Fruit fly (Drosophila melanogaster) whole organism, embryonic: Measurements from ENCODE around the gene Lip3.

Source experiments
- Antp ChIP-seq: fragments of 200-800 bp; sonication (Bioruptor generic); optimal IDR thresholded peaks from 3 replicates; lab custom pipeline; 2016; ENCODE audit warnings: missing biosample characterization, missing genetic modification characterization
- CG10267 ChIP-seq: fragments of 200-800 bp; sonication (Bioruptor generic); optimal IDR thresholded peaks from 2 replicates; lab custom pipeline; 2018; ENCODE audit warnings: missing biosample characterization, mild to moderate bottlenecking, missing genetic modification characterization, moderate library complexity
- CG10959 ChIP-seq: fragments of 200-800 bp; sonication (Bioruptor generic); IDR thresholded peaks from 2 replicates; pipeline ENCODE4 v1.3.6; 2022; ENCODE audit warnings: missing biosample characterization, missing genetic modification characterization
- CG11560 ChIP-seq: fragments of 200-800 bp; sonication (Bioruptor generic); IDR thresholded peaks from 3 replicates; pipeline ENCODE4 v1.3.6; 2022; ENCODE audit warnings: missing biosample characterization, missing genetic modification characterization
- CG17328 ChIP-seq: fragments of 200-800 bp; sonication (Bioruptor generic); IDR thresholded peaks from 2 replicates; pipeline ENCODE4 v1.3.6; 2022; ENCODE audit warnings: missing biosample characterization, missing genetic modification characterization
- CG17568 ChIP-seq: fragments of 200-800 bp; sonication (Bioruptor generic); optimal IDR thresholded peaks from 2 replicates; lab custom pipeline; 2018; ENCODE audit warnings: missing biosample characterization, mild to moderate bottlenecking, missing genetic modification characterization, moderate library complexity
- CG18011 ChIP-seq: fragments of 200-800 bp; sonication (Bioruptor generic); optimal IDR thresholded peaks from 2 replicates; lab custom pipeline; 2017; ENCODE audit warnings: missing biosample characterization, missing genetic modification characterization, mild to moderate bottlenecking, moderate library complexity, missing genotype
- CG18476 ChIP-seq: fragments of 200-800 bp; sonication (Bioruptor generic); optimal IDR thresholded peaks from 2 replicates; lab custom pipeline; 2016; ENCODE audit warnings: missing biosample characterization, mild to moderate bottlenecking, missing genetic modification characterization
- CG2199 ChIP-seq: fragments of 200-800 bp; sonication (Bioruptor generic); IDR thresholded peaks from 3 replicates; pipeline ENCODE4 v1.3.6; 2022; ENCODE audit warnings: missing biosample characterization, missing genetic modification characterization
- CG2678 ChIP-seq: fragments of 200-800 bp; sonication (Bioruptor generic); optimal IDR thresholded peaks from 3 replicates; lab custom pipeline; 2019; ENCODE audit warnings: missing biosample characterization, mild to moderate bottlenecking, missing genetic modification characterization, moderate library complexity
- CG3281 ChIP-seq: fragments of 200-800 bp; sonication (Bioruptor generic); optimal IDR thresholded peaks from 3 replicates; lab custom pipeline; 2017; ENCODE audit warnings: missing biosample characterization, mild to moderate bottlenecking, missing genetic modification characterization
- CG3838 ChIP-seq: fragments of 200-800 bp; sonication (Bioruptor generic); optimal IDR thresholded peaks from 3 replicates; lab custom pipeline; 2016; ENCODE audit warnings: missing biosample characterization, missing genetic modification characterization
- CG4328 ChIP-seq: fragments of 200-800 bp; sonication (Bioruptor generic); optimal IDR thresholded peaks from 3 replicates; lab custom pipeline; 2017; ENCODE audit warnings: missing biosample characterization, missing genetic modification reagents, missing genetic modification characterization
- CG43689 ChIP-seq: fragments of 200-800 bp; sonication (Bioruptor generic); IDR thresholded peaks from 2 replicates; pipeline ENCODE4 v1.3.6; 2022; ENCODE audit warnings: missing biosample characterization, missing genetic modification characterization
- CG6254 ChIP-seq: fragments of 200-800 bp; sonication (Bioruptor generic); optimal IDR thresholded peaks from 3 replicates; lab custom pipeline; 2017; ENCODE audit warnings: mild to moderate bottlenecking, missing biosample characterization, missing genetic modification reagents, missing genetic modification characterization
- CG6854 ChIP-seq: fragments of 200-800 bp; sonication (Bioruptor generic); optimal IDR thresholded peaks from 3 replicates; lab custom pipeline; 2017; ENCODE audit warnings: missing biosample characterization, mild to moderate bottlenecking, missing genetic modification characterization
- CG7928 ChIP-seq: fragments of 200-800 bp; sonication (Bioruptor generic); optimal IDR thresholded peaks from 2 replicates; lab custom pipeline; 2017; ENCODE audit warnings: missing biosample characterization, mild to moderate bottlenecking, missing genetic modification characterization
- CG7987 ChIP-seq: fragments of 200-800 bp; sonication (Bioruptor generic); optimal IDR thresholded peaks from 2 replicates; lab custom pipeline; 2018; ENCODE audit warnings: missing biosample characterization, mild to moderate bottlenecking, missing genetic modification characterization, moderate library complexity
- CG8089 ChIP-seq: fragments of 200-800 bp; sonication (Bioruptor generic); optimal IDR thresholded peaks from 3 replicates; lab custom pipeline; 2016; ENCODE audit warnings: missing biosample characterization, missing genetic modification characterization
- CG8290 ChIP-seq, 3 experiments: fragments of 200-800 bp; sonication (Bioruptor generic); optimal IDR thresholded peaks; 2 replicates each; lab custom pipeline; 2016 to 2019; ENCODE audit warnings: missing biosample characterization in 3 of 3, missing genetic modification characterization in 3 of 3, mild to moderate bottlenecking in 2 of 3, moderate library complexity in 1 of 3
- CG9797 ChIP-seq: fragments of 200-800 bp; sonication (Bioruptor generic); optimal IDR thresholded peaks from 3 replicates; lab custom pipeline; 2018; ENCODE audit warnings: missing biosample characterization, mild to moderate bottlenecking, missing genetic modification characterization
- Chrac-16 ChIP-seq: fragments of 200-800 bp; sonication (Bioruptor generic); optimal IDR thresholded peaks from 3 replicates; lab custom pipeline; 2016; ENCODE audit warnings: missing biosample characterization, missing genetic modification characterization
- Dad ChIP-seq: fragments of 200-800 bp; sonication (Bioruptor generic); optimal IDR thresholded peaks from 3 replicates; lab custom pipeline; 2016; ENCODE audit warnings: missing biosample characterization, missing genetic modification characterization
- Fer1 ChIP-seq: fragments of 200-800 bp; sonication (Bioruptor generic); optimal IDR thresholded peaks from 2 replicates; lab custom pipeline; 2017; ENCODE audit warnings: missing biosample characterization, mild to moderate bottlenecking, missing genetic modification characterization
- HLHmδ ChIP-seq: fragments of 200-800 bp; sonication (Bioruptor generic); optimal IDR thresholded peaks from 2 replicates; lab custom pipeline; 2018; ENCODE audit warnings: missing biosample characterization, mild to moderate bottlenecking, missing genetic modification characterization, moderate library complexity
- Kr ChIP-seq: fragments of 200-800 bp; sonication (Bioruptor generic); optimal IDR thresholded peaks from 2 replicates; lab custom pipeline; 2017; ENCODE audit warnings: missing biosample characterization, mild to moderate bottlenecking, missing genetic modification characterization
- Lhr ChIP-seq: fragments of 200-800 bp; sonication (Bioruptor generic); optimal IDR thresholded peaks from 3 replicates; lab custom pipeline; 2017; ENCODE audit warnings: mild to moderate bottlenecking, missing biosample characterization, missing genetic modification reagents, missing genetic modification characterization
- MTF-1 ChIP-seq: fragments of 200-800 bp; sonication (Bioruptor generic); optimal IDR thresholded peaks from 2 replicates; lab custom pipeline; 2018; ENCODE audit warnings: missing biosample characterization, mild to moderate bottlenecking, missing genetic modification characterization, borderline replicate concordance
- Meics ChIP-seq: fragments of 200-800 bp; sonication (Bioruptor generic); optimal IDR thresholded peaks from 2 replicates; lab custom pipeline; 2017; ENCODE audit warnings: missing biosample characterization, mild to moderate bottlenecking, missing genetic modification characterization
- Nf-YC ChIP-seq: fragments of 200-800 bp; optimal IDR thresholded peaks from 3 replicates; lab custom pipeline; 2019; ENCODE audit warnings: missing biosample characterization, mild to moderate bottlenecking, missing genetic modification characterization, moderate library complexity
- PHDP ChIP-seq: fragments of 200-800 bp; sonication (Bioruptor generic); optimal IDR thresholded peaks from 3 replicates; lab custom pipeline; 2018; ENCODE audit warnings: missing biosample characterization, mild to moderate bottlenecking, missing genetic modification characterization, moderate library complexity
- Spps ChIP-seq: fragments of 200-800 bp; sonication (Bioruptor generic); optimal IDR thresholded peaks from 2 replicates; lab custom pipeline; 2018; ENCODE audit warnings: missing biosample characterization, mild to moderate bottlenecking, missing genetic modification characterization
- Tbp ChIP-seq: fragments of >200 bp; optimal IDR thresholded peaks from 2 replicates; lab custom pipeline; 2018; ENCODE audit warnings: missing biosample characterization, missing genetic modification characterization
- Xbp1 ChIP-seq: fragments of 200-800 bp; sonication (Bioruptor generic); optimal IDR thresholded peaks from 3 replicates; lab custom pipeline; 2016; ENCODE audit warnings: missing biosample characterization, mild to moderate bottlenecking, missing genetic modification characterization
- chm ChIP-seq: fragments of 200-800 bp; sonication (Bioruptor generic); IDR thresholded peaks from 2 replicates; pipeline ENCODE4 v1.3.6; 2022; ENCODE audit warnings: missing biosample characterization, missing genetic modification characterization
- dan ChIP-seq: fragments of 200-800 bp; sonication (Bioruptor generic); IDR thresholded peaks from 2 replicates; pipeline ENCODE4 v1.3.6; 2022; ENCODE audit warnings: missing biosample characterization, missing genetic modification characterization
- eve ChIP-seq, 2 experiments: fragments of >200 bp; optimal IDR thresholded peaks; 2 replicates each; lab custom pipeline; 2017; ENCODE audit warnings: missing biosample characterization in 2 of 2, missing genetic modification characterization in 2 of 2
- fd3F ChIP-seq: fragments of 200-800 bp; sonication (Bioruptor generic); optimal IDR thresholded peaks from 2 replicates; lab custom pipeline; 2018; ENCODE audit warnings: missing biosample characterization, mild to moderate bottlenecking, missing genetic modification characterization, moderate library complexity
- gt ChIP-seq: fragments of 200-800 bp; sonication (Bioruptor generic); IDR thresholded peaks from 2 replicates; pipeline ENCODE4 v1.3.6; 2022; ENCODE audit warnings: missing biosample characterization, missing genetic modification characterization
- klu ChIP-seq: fragments of 200-800 bp; sonication (Bioruptor generic); IDR thresholded peaks from 2 replicates; pipeline ENCODE4 v1.3.6; 2022; ENCODE audit warnings: missing biosample characterization, missing genetic modification characterization
- lilli ChIP-seq: fragments of 200-800 bp; sonication (Bioruptor generic); optimal IDR thresholded peaks from 3 replicates; lab custom pipeline; 2016; ENCODE audit warnings: missing biosample characterization, missing genetic modification characterization
- pb ChIP-seq: fragments of 200-800 bp; sonication (Bioruptor generic); optimal IDR thresholded peaks from 3 replicates; lab custom pipeline; 2016; ENCODE audit warnings: missing biosample characterization, missing genetic modification characterization
- pita ChIP-seq: fragments of 200-800 bp; sonication (Bioruptor generic); optimal IDR thresholded peaks from 2 replicates; lab custom pipeline; 2017; ENCODE audit warnings: missing biosample characterization, mild to moderate bottlenecking, missing genetic modification characterization
- ro ChIP-seq: fragments of 200-800 bp; sonication (Bioruptor generic); IDR thresholded peaks from 2 replicates; pipeline ENCODE4 v1.3.6; 2022; ENCODE audit warnings: missing biosample characterization, missing genetic modification characterization
- sd ChIP-seq: fragments of 200-800 bp; sonication (Bioruptor generic); optimal IDR thresholded peaks from 3 replicates; lab custom pipeline; 2018; ENCODE audit warnings: missing biosample characterization, mild to moderate bottlenecking, missing genetic modification characterization, moderate library complexity
- seq ChIP-seq: fragments of 200-800 bp; sonication (Bioruptor generic); IDR thresholded peaks from 2 replicates; pipeline ENCODE4 v1.3.6; 2022; ENCODE audit warnings: missing biosample characterization, missing genetic modification characterization
- ttk ChIP-seq: fragments of 200-800 bp; sonication (Bioruptor generic); IDR thresholded peaks from 2 replicates; pipeline ENCODE4 v2.1.2; 2022; ENCODE audit warnings: missing biosample characterization, missing genetic modification characterization
- vnd ChIP-seq: fragments of 200-800 bp; sonication (Bioruptor generic); IDR thresholded peaks from 3 replicates; pipeline ENCODE4 v1.3.6; 2022; ENCODE audit warnings: missing biosample characterization, missing genetic modification characterization; ENCODE audit not compliant: partially characterized antibody
- z ChIP-seq: fragments of 200-800 bp; sonication (Bioruptor generic); IDR thresholded peaks from 3 replicates; pipeline ENCODE4 v1.3.6; 2022; ENCODE audit warnings: missing biosample characterization, missing genetic modification characterization

Gene Lip3

DNA sequence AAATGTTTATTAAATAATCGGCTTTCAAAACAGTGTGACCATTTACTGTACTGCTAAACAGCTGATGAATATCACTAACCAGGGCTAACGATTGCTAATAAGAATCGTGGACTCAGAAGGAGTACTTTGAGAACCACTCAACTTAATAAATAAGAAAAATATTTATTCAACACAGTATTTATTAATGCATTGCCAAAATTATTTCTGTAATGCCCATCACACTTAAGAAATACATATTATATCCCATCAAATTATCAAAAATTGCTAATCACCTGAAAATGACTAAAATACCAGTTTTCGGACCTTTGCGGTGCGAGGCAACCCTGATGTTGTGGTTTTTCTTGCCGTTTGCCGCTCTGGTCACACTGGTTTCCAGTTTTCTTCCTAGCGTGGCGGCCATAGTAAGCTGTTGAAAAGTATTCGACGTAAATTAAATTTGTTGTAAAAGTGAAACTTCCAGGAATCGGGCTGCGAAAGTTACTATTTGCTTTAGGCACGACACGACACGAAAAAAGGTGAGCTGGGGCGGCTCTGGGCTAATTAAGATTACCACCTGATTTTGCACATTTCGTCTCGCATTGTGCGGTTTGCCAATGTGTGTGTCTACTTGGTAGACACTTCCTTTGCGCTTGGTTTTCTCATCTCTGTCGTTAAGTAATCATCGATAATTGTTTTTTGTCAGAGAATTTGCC lies 10.2 kb upstream of the Lip3 start, which contains the start of the genes mRpS21 and Droj2 (continued):
- TF ChIP-seq Lhr, result peak; percentile 71
- TF ChIP-seq pita (GFP tag; lab: Kevin White, UChicago), result no peak
- TF ChIP-seq sd (tag; lab: Kevin White, UChicago), result no peak
- peak; percentile 42 for TF ChIP-seq Dad (GFP tag; lab: Kevin White, UChicago)
- no peak for TF ChIP-seq Spps (tag; lab: Kevin White, UChicago)
- TF ChIP-seq Tbp (GFP tag; lab: Kevin White, UChicago), result peak; percentile 20
- TF ChIP-seq CG3281 (GFP tag; lab: Kevin White, UChicago), result peak; percentile 40
- peak; percentile 60 for TF ChIP-seq CG10267 (tag; lab: Kevin White, UChicago)
- peak; percentile 89 for TF ChIP-seq CG7928 (GFP tag; lab: Kevin White, UChicago)
- TF ChIP-seq CG10959 (GFP tag; lab: Robert Waterston, UW), result no peak
- no peak for TF ChIP-seq CG18011 (GFP tag; lab: Kevin White, UChicago)
- TF ChIP-seq CG9797 (GFP tag; lab: Kevin White, UChicago), result peak; percentile 97
- TF ChIP-seq Nf-YC (tag; lab: Kevin White, UChicago), result peak; percentile 67
- peak; percentile 29 for TF ChIP-seq Meics
- TF ChIP-seq CG2199 (GFP tag; lab: Robert Waterston, UW), result no peak
- no peak for TF ChIP-seq z
- TF ChIP-seq PHDP (tag; lab: Kevin White, UChicago), result peak; percentile 67
- TF ChIP-seq CG18476 (GFP tag; lab: Kevin White, UChicago), result peak; percentile 16
- no peak for TF ChIP-seq eve (GFP tag; optimal IDR thresholded peaks at IDR 0.05; lab: Kevin White, UChicago)
- peak; percentile 65 for TF ChIP-seq Chrac-16 (GFP tag; lab: Kevin White, UChicago)
- TF ChIP-seq CG8089 (GFP tag; lab: Kevin White, UChicago), result no peak
- TF ChIP-seq fd3F (GFP tag; lab: Kevin White, UChicago), result peak; percentile 48
- TF ChIP-seq pb (GFP tag; lab: Kevin White, UChicago), result no peak
- no peak for TF ChIP-seq ttk
- peak; percentile 61 for TF ChIP-seq Xbp1 (GFP tag; lab: Kevin White, UChicago)
- TF ChIP-seq CG6854 (GFP tag; lab: Kevin White, UChicago), result no peak
- no peak for TF ChIP-seq HLHmδ
- TF ChIP-seq CG8290 (GFP tag; optimal IDR thresholded peaks at IDR 0.05; lab: Kevin White, UChicago), result peak; percentile 28
- peak in 1 of 2 experiments; percentile 17 for TF ChIP-seq CG8290 (tag; optimal IDR thresholded peaks at IDR 0.05; lab: Kevin White, UChicago)
- peak; percentile 77 for TF ChIP-seq lilli (GFP tag; lab: Kevin White, UChicago)
- peak; percentile 14; the same call in 1 of the 2 replicates for TF ChIP-seq CG17328 (GFP tag; lab: Robert Waterston, UW)
- TF ChIP-seq CG4328 (GFP tag; lab: Kevin White, UChicago), result peak; percentile 21
- TF ChIP-seq MTF-1 (GFP tag; lab: Kevin White, UChicago), result no peak
- TF ChIP-seq gt, result no peak
- no peak for TF ChIP-seq CG6254
- peak; percentile 26 for TF ChIP-seq Antp (GFP tag; lab: Kevin White, UChicago)
- no peak; the same call in 2 of the 3 replicates for TF ChIP-seq vnd (GFP tag; lab: Robert Waterston, UW)
- no peak for TF ChIP-seq seq (GFP tag; lab: Robert Waterston, UW)
- TF ChIP-seq CG7987, result no peak
- no peak for TF ChIP-seq Kr (GFP tag; lab: Kevin White, UChicago)
- TF ChIP-seq CG17568 (GFP tag; lab: Kevin White, UChicago), result no peak
- TF ChIP-seq ro (GFP tag; lab: Robert Waterston, UW), result no peak
- no peak for TF ChIP-seq dan (GFP tag; lab: Robert Waterston, UW)
- TF ChIP-seq CG43689 (GFP tag; lab: Robert Waterston, UW), result no peak
- no peak for TF ChIP-seq chm (GFP tag; lab: Robert Waterston, UW)
- TF ChIP-seq CG11560, result no peak
- TF ChIP-seq Fer1 (GFP tag; lab: Kevin White, UChicago), result peak; percentile 45
- peak; percentile 35; the same call in 1 of the 2 replicates for TF ChIP-seq klu (GFP tag; lab: Robert Waterston, UW)
- TF ChIP-seq CG2678, result peak; percentile 65
- TF ChIP-seq CG3838 (GFP tag; lab: Kevin White, UChicago), result peak; percentile 8
